Fruit fly (Drosophila melanogaster) whole organism, pupa: ENCODE data around the gene Pak3.

Experiments
- CG12605 ChIP-seq: fragments of 200-800 bp; sonication (Bioruptor generic); IDR thresholded peaks from 2 replicates; pipeline ENCODE4 v1.3.6; 2022; ENCODE audit warnings: missing biosample characterization, missing genetic modification characterization
- CG15710 ChIP-seq: fragments of 200-800 bp; sonication (Bioruptor generic); optimal IDR thresholded peaks from 2 replicates; lab custom pipeline; 2018; ENCODE audit warnings: missing biosample characterization, mild to moderate bottlenecking, missing genetic modification characterization, moderate library complexity
- CG17806 ChIP-seq: fragments of 200-800 bp; sonication (Bioruptor generic); optimal IDR thresholded peaks from 2 replicates; lab custom pipeline; 2018; ENCODE audit warnings: missing biosample characterization, mild to moderate bottlenecking, missing genetic modification characterization, moderate library complexity
- CG34367 ChIP-seq: fragments of 200-800 bp; sonication (Bioruptor generic); optimal IDR thresholded peaks from 2 replicates; lab custom pipeline; 2018; ENCODE audit warnings: missing biosample characterization, mild to moderate bottlenecking, missing genetic modification characterization
- D1 ChIP-seq: fragments of 200-800 bp; sonication (Bioruptor generic); optimal IDR thresholded peaks from 2 replicates; lab custom pipeline; 2018; ENCODE audit warnings: missing biosample characterization, mild to moderate bottlenecking, missing genetic modification characterization, moderate library complexity
- EcR ChIP-seq: fragments of 200-800 bp; sonication (Bioruptor generic); optimal IDR thresholded peaks from 3 replicates; lab custom pipeline; 2019; ENCODE audit warnings: missing biosample characterization, missing genetic modification characterization, mild to moderate bottlenecking, moderate library complexity, missing genetic modification reagents
- Pif1A ChIP-seq: fragments of 200-800 bp; sonication (Bioruptor generic); optimal IDR thresholded peaks from 3 replicates; lab custom pipeline; 2016; ENCODE audit warnings: missing biosample characterization, missing genetic modification characterization
- Pif1B ChIP-seq: fragments of 200-800 bp; sonication (Bioruptor generic); optimal IDR thresholded peaks from 3 replicates; lab custom pipeline; 2016; ENCODE audit warnings: missing biosample characterization, missing genetic modification characterization
- Snoo ChIP-seq: fragments of 200-800 bp; sonication (Bioruptor generic); optimal IDR thresholded peaks from 3 replicates; lab custom pipeline; 2017; ENCODE audit warnings: missing biosample characterization, mild to moderate bottlenecking, missing genetic modification characterization, inconsistent platforms
- gl ChIP-seq: fragments of 200-800 bp; sonication (Bioruptor generic); optimal IDR thresholded peaks from 2 replicates; lab custom pipeline; 2018; ENCODE audit warnings: missing biosample characterization, mild to moderate bottlenecking, missing genetic modification characterization

dm6 chr3R:16427520-16427919 is 26.1 kb downstream of the Pak3 start:
- TF ChIP-seq CG12605 (GFP tag; lab: Robert Waterston, UW) (no peak), Pif1B (no peak), CG15710 (tag; lab: Kevin White, UChicago) (no peak), Snoo (no peak), CG34367 (tag; lab: Kevin White, UChicago) (no peak), CG17806 (tag; lab: Kevin White, UChicago) (no peak), Pif1A (GFP tag; lab: Kevin White, UChicago) (no peak), gl (tag; lab: Kevin White, UChicago) (no peak), D1 (tag; lab: Kevin White, UChicago) (no peak), EcR (no peak)
